Fruit fly (Drosophila melanogaster) whole organism: ENCODE results near the gene tko.

ENCODE experiments used
- EcR ChIP-seq, 2 experiments: fragments of >200 bp; optimal IDR thresholded peaks; 2 replicates each; lab custom pipeline; 2017; ENCODE audit warnings: missing biosample characterization in 2 of 2, missing genetic modification characterization in 2 of 2, missing genetic modification reagents in 2 of 2
- pan ChIP-seq: fragments of >200 bp; optimal IDR thresholded peaks from 2 replicates; lab custom pipeline; 2017

- TF ChIP-seq EcR (GFP tag; optimal IDR thresholded peaks at IDR 0.05; lab: Kevin White, UChicago) (no peak), pan (lab: Kevin White, UChicago) (no peak)
Observed at dm6 chrX:2434913-2435312, 8.9 kb downstream of the tko start.
